Worm (Caenorhabditis elegans) whole organism, L4/young adult: ENCODE measurements around the gene srx-13.

Experiments
- W03F9.2 ChIP-seq: fragments of 150-350 bp; optimal IDR thresholded peaks from 2 replicates; lab custom pipeline; 2014; ENCODE audit warnings: missing biosample characterization, missing genetic modification characterization
- dao-5 ChIP-seq: sonication (generic microtip); optimal IDR thresholded peaks from 2 replicates; lab custom pipeline; 2016; ENCODE audit warnings: missing genotype, missing genetic modification characterization, moderate library complexity, missing compliant biosample characterization
- him-1 ChIP-seq: sonication (generic microtip); optimal IDR thresholded peaks from 2 replicates; lab custom pipeline; 2016; ENCODE audit warnings: missing genotype, missing genetic modification reagents, missing genetic modification characterization, missing compliant biosample characterization

Gene srx-13

ce11 chrIV:1070383-1070782 is 48.1 kb downstream of the srx-13 start:
- TF ChIP-seq W03F9.2: peak; percentile 14
- peak; percentile 77 for TF ChIP-seq him-1 (tag; lab: Kevin White, UChicago)
- no peak for TF ChIP-seq dao-5 (tag; lab: Kevin White, UChicago)

- no peak for TF ChIP-seq dao-5 (tag; lab: Kevin White, UChicago)
- no peak for TF ChIP-seq W03F9.2
- no peak for TF ChIP-seq him-1 (tag; lab: Kevin White, UChicago)
These were observed 49.7 kb downstream of the srx-13 start for ce11 chrIV:1068730-1069244.

ce11 chrIV:1067430-1067829 is 51.0 kb downstream of the srx-13 start, which contains the start of gene znf-782:
znf-782 (minus strand) TSS chrIV:1067525.
- TF ChIP-seq dao-5 (tag; lab: Kevin White, UChicago) (no peak), W03F9.2 (no peak), him-1 (tag; lab: Kevin White, UChicago) (no peak)

ce11 chrIV:1065569-1065968 is 52.9 kb downstream of the srx-13 start:
- TF ChIP-seq him-1 (tag; lab: Kevin White, UChicago) (no peak), W03F9.2 (no peak), dao-5 (tag; lab: Kevin White, UChicago) (no peak)
